Fruit fly (Drosophila melanogaster) whole organism, embryonic: ENCODE results near the gene Ir75d.

Source experiments
- Asciz ChIP-seq: fragments of 200-800 bp; sonication (Bioruptor generic); optimal IDR thresholded peaks from 2 replicates; lab custom pipeline; 2017; ENCODE audit warnings: missing biosample characterization, mild to moderate bottlenecking, missing genetic modification characterization, missing genetic modification reagents
- CG10274 ChIP-seq: fragments of 200-800 bp; sonication (Bioruptor generic); optimal IDR thresholded peaks from 3 replicates; lab custom pipeline; 2017; ENCODE audit warnings: missing biosample characterization, mild to moderate bottlenecking, missing genetic modification characterization
- CG10543 ChIP-seq: fragments of 200-800 bp; sonication (Bioruptor generic); optimal IDR thresholded peaks from 3 replicates; lab custom pipeline; 2017; ENCODE audit warnings: missing biosample characterization, mild to moderate bottlenecking, missing genetic modification characterization, moderate library complexity
- CG10979 ChIP-seq: fragments of 200-800 bp; sonication (Bioruptor generic); optimal IDR thresholded peaks from 2 replicates; lab custom pipeline; 2018; ENCODE audit warnings: missing biosample characterization, mild to moderate bottlenecking, missing genetic modification characterization, moderate library complexity
- CG13287 ChIP-seq: fragments of 200-800 bp; sonication (Bioruptor generic); IDR thresholded peaks from 2 replicates; pipeline ENCODE4 v1.3.6; 2022; ENCODE audit warnings: missing biosample characterization, missing genetic modification characterization; ENCODE audit not compliant: partially characterized antibody
- CG15696 ChIP-seq: fragments of 200-800 bp; sonication (Bioruptor generic); optimal IDR thresholded peaks from 2 replicates; lab custom pipeline; 2019; ENCODE audit warnings: missing biosample characterization, mild to moderate bottlenecking, missing genetic modification characterization, moderate library complexity
- CG1602 ChIP-seq: fragments of 200-800 bp; sonication (Bioruptor generic); optimal IDR thresholded peaks from 3 replicates; lab custom pipeline; 2016; ENCODE audit warnings: missing biosample characterization, missing genetic modification characterization
- CG17385 ChIP-seq: fragments of 200-800 bp; sonication (Bioruptor generic); optimal IDR thresholded peaks from 3 replicates; lab custom pipeline; 2018; ENCODE audit warnings: missing biosample characterization, mild to moderate bottlenecking, missing genetic modification characterization
- CG18764 ChIP-seq: fragments of 200-800 bp; sonication (Bioruptor generic); optimal IDR thresholded peaks from 3 replicates; lab custom pipeline; 2016; ENCODE audit warnings: missing biosample characterization, missing genetic modification characterization
- CG2116 ChIP-seq: fragments of 200-800 bp; sonication (Bioruptor generic); optimal IDR thresholded peaks from 3 replicates; lab custom pipeline; 2018; ENCODE audit warnings: missing biosample characterization, mild to moderate bottlenecking, missing genetic modification characterization
- CG3838 ChIP-seq: fragments of 200-800 bp; sonication (Bioruptor generic); optimal IDR thresholded peaks from 3 replicates; lab custom pipeline; 2016; ENCODE audit warnings: missing biosample characterization, missing genetic modification characterization
- CG6272 ChIP-seq: fragments of 200-800 bp; sonication (Bioruptor generic); IDR thresholded peaks from 2 replicates; pipeline ENCODE4 v1.3.6; 2022; ENCODE audit warnings: missing biosample characterization, missing genetic modification characterization
- CG7556 ChIP-seq: fragments of 200-800 bp; sonication (Bioruptor generic); optimal IDR thresholded peaks from 2 replicates; lab custom pipeline; 2017; ENCODE audit warnings: missing biosample characterization, mild to moderate bottlenecking, missing genetic modification characterization
- CG7839 ChIP-seq: fragments of 200-800 bp; sonication (Bioruptor generic); optimal IDR thresholded peaks from 3 replicates; lab custom pipeline; 2018; ENCODE audit warnings: missing biosample characterization, mild to moderate bottlenecking, missing genetic modification characterization, moderate library complexity
- CG7963 ChIP-seq: fragments of 200-800 bp; sonication (Bioruptor generic); IDR thresholded peaks from 3 replicates; pipeline ENCODE4 v1.3.6; 2022; ENCODE audit warnings: missing biosample characterization, missing genetic modification characterization; ENCODE audit not compliant: partially characterized antibody
- CG7987 ChIP-seq: fragments of 200-800 bp; sonication (Bioruptor generic); optimal IDR thresholded peaks from 2 replicates; lab custom pipeline; 2018; ENCODE audit warnings: missing biosample characterization, mild to moderate bottlenecking, missing genetic modification characterization, moderate library complexity
- CG8944 ChIP-seq: fragments of 200-800 bp; sonication (Bioruptor generic); optimal IDR thresholded peaks from 3 replicates; lab custom pipeline; 2016; ENCODE audit warnings: missing biosample characterization, missing genetic modification characterization
- CG9932 ChIP-seq: fragments of 200-800 bp; sonication (Bioruptor generic); IDR thresholded peaks from 2 replicates; pipeline ENCODE4 v1.3.6; 2022; ENCODE audit warnings: missing biosample characterization, missing genetic modification characterization
- CTCF ChIP-seq: fragments of 200-800 bp; sonication (Bioruptor generic); optimal IDR thresholded peaks from 2 replicates; lab custom pipeline; 2017; ENCODE audit warnings: missing biosample characterization, mild to moderate bottlenecking, missing genetic modification characterization, moderate library complexity
- CoRest ChIP-seq: fragments of 200-800 bp; sonication (Bioruptor generic); optimal IDR thresholded peaks from 3 replicates; lab custom pipeline; 2018; ENCODE audit warnings: missing biosample characterization, mild to moderate bottlenecking, missing genetic modification characterization, moderate library complexity
- Dbx ChIP-seq: fragments of 200-800 bp; sonication (Bioruptor generic); IDR thresholded peaks from 3 replicates; pipeline ENCODE4 v1.3.6; 2022; ENCODE audit warnings: missing biosample characterization, missing genetic modification characterization
- Dref ChIP-seq: fragments of 200-800 bp; sonication (Bioruptor generic); IDR thresholded peaks from 2 replicates; pipeline ENCODE4 v1.3.6; 2022; ENCODE audit warnings: missing biosample characterization, missing genetic modification characterization
- H2.0 ChIP-seq: fragments of 200-800 bp; sonication (Bioruptor generic); IDR thresholded peaks from 2 replicates; pipeline ENCODE4 v1.3.6; 2022; ENCODE audit warnings: missing biosample characterization, missing genetic modification characterization
- HLH4C ChIP-seq: fragments of 200-800 bp; sonication (Bioruptor generic); IDR thresholded peaks from 3 replicates; pipeline ENCODE4 v1.3.6; 2022; ENCODE audit warnings: missing biosample characterization, missing genetic modification characterization; ENCODE audit not compliant: partially characterized antibody
- Hr3 ChIP-seq: fragments of 200-800 bp; sonication (Bioruptor generic); optimal IDR thresholded peaks from 3 replicates; lab custom pipeline; 2016; ENCODE audit warnings: missing biosample characterization, missing genetic modification characterization
- Jarid2 ChIP-seq: fragments of 200-800 bp; sonication (Bioruptor generic); optimal IDR thresholded peaks from 3 replicates; lab custom pipeline; 2017; ENCODE audit warnings: mild to moderate bottlenecking, missing biosample characterization, missing genetic modification reagents, missing genetic modification characterization
- Lim3 ChIP-seq: fragments of 200-800 bp; sonication (Bioruptor generic); IDR thresholded peaks from 2 replicates; pipeline ENCODE4 v1.3.6; 2022; ENCODE audit warnings: missing biosample characterization, missing genetic modification characterization
- MBD-R2 ChIP-seq: fragments of 200-800 bp; sonication (Bioruptor generic); IDR thresholded peaks from 2 replicates; pipeline ENCODE4 v1.3.6; 2022; ENCODE audit warnings: missing biosample characterization, missing genetic modification characterization
- Scr ChIP-seq: fragments of 200-800 bp; sonication (Bioruptor generic); IDR thresholded peaks from 2 replicates; pipeline ENCODE4 v1.3.6; 2022; ENCODE audit warnings: missing biosample characterization, missing genetic modification characterization; ENCODE audit not compliant: partially characterized antibody
- Sin3A ChIP-seq: fragments of >200 bp; optimal IDR thresholded peaks from 2 replicates; lab custom pipeline; 2018
- Tbp ChIP-seq: fragments of >200 bp; optimal IDR thresholded peaks from 2 replicates; lab custom pipeline; 2018; ENCODE audit warnings: missing biosample characterization, missing genetic modification characterization
- ara ChIP-seq: fragments of 200-800 bp; sonication (Bioruptor generic); IDR thresholded peaks from 2 replicates; pipeline ENCODE4 v1.3.6; 2022; ENCODE audit warnings: missing biosample characterization, missing genetic modification characterization
- bbx ChIP-seq: fragments of 200-800 bp; sonication (Bioruptor generic); IDR thresholded peaks from 2 replicates; pipeline ENCODE4 v1.3.6; 2022; ENCODE audit warnings: missing biosample characterization, missing genetic modification characterization; ENCODE audit not compliant: partially characterized antibody
- bigmax ChIP-seq: fragments of 200-800 bp; sonication (Bioruptor generic); optimal IDR thresholded peaks from 2 replicates; lab custom pipeline; 2018; ENCODE audit warnings: missing biosample characterization, mild to moderate bottlenecking, missing genetic modification characterization
- hbn ChIP-seq: fragments of 200-800 bp; sonication (Bioruptor generic); IDR thresholded peaks from 2 replicates; pipeline ENCODE4 v1.3.6; 2022; ENCODE audit warnings: missing biosample characterization, missing genetic modification characterization; ENCODE audit not compliant: partially characterized antibody
- jumu ChIP-seq: fragments of 200-800 bp; sonication (Bioruptor generic); optimal IDR thresholded peaks from 3 replicates; lab custom pipeline; 2016; ENCODE audit warnings: missing biosample characterization, missing genetic modification characterization
- kay ChIP-seq: fragments of 200-800 bp; sonication (Bioruptor generic); optimal IDR thresholded peaks from 2 replicates; lab custom pipeline; 2016; ENCODE audit warnings: missing biosample characterization, missing genetic modification characterization
- lmd ChIP-seq: fragments of 200-800 bp; sonication (Bioruptor generic); IDR thresholded peaks from 2 replicates; pipeline ENCODE4 v1.3.6; 2022; ENCODE audit warnings: missing biosample characterization, missing genetic modification characterization
- pzg ChIP-seq: fragments of 200-800 bp; sonication (Bioruptor generic); optimal IDR thresholded peaks from 3 replicates; lab custom pipeline; 2018; ENCODE audit warnings: missing biosample characterization, mild to moderate bottlenecking, missing genetic modification characterization, moderate library complexity
- ranshi ChIP-seq: fragments of 200-800 bp; sonication (Bioruptor generic); IDR thresholded peaks from 2 replicates; pipeline ENCODE4 v1.3.6; 2022; ENCODE audit warnings: missing biosample characterization, missing genetic modification characterization
- repo ChIP-seq: fragments of 200-800 bp; sonication (Bioruptor generic); optimal IDR thresholded peaks from 2 replicates; lab custom pipeline; 2016; ENCODE audit warnings: missing biosample characterization, missing genetic modification characterization
- sna ChIP-seq: fragments of 200-800 bp; sonication (Bioruptor generic); IDR thresholded peaks from 2 replicates; pipeline ENCODE4 v1.3.6; 2022; ENCODE audit warnings: missing biosample characterization, missing genetic modification characterization; ENCODE audit not compliant: partially characterized antibody
- stc ChIP-seq: fragments of 200-800 bp; sonication (Bioruptor generic); IDR thresholded peaks from 2 replicates; pipeline ENCODE4 v1.3.6; 2022; ENCODE audit warnings: missing biosample characterization, missing genetic modification characterization
- vfl ChIP-seq: fragments of 200-800 bp; sonication (Bioruptor generic); optimal IDR thresholded peaks from 2 replicates; lab custom pipeline; 2016; ENCODE audit warnings: missing biosample characterization, missing genetic modification characterization
- vnd ChIP-seq: fragments of 200-800 bp; sonication (Bioruptor generic); IDR thresholded peaks from 3 replicates; pipeline ENCODE4 v1.3.6; 2022; ENCODE audit warnings: missing biosample characterization, missing genetic modification characterization; ENCODE audit not compliant: partially characterized antibody
- vvl ChIP-seq: fragments of 200-800 bp; sonication (Bioruptor generic); IDR thresholded peaks from 2 replicates; pipeline ENCODE4 v1.3.6; 2022; ENCODE audit warnings: missing biosample characterization, missing genetic modification characterization

The Ir75d gene

dm6 chr3L:18916466-18916865, 5.5 kb upstream of the Ir75d start:
- TF ChIP-seq CG7963 (GFP tag; lab: Robert Waterston, UW) (0 out of 3 replicates have a peak, but pooled peaks have one; percentile 22), CG10274 (GFP tag; lab: Kevin White, UChicago) (no peak), CTCF (peak; percentile 77), ara (GFP tag; lab: Robert Waterston, UW) (no peak)
- TF ChIP-seq, all 482 proteins: peak for 2

- TF ChIP-seq vvl (no peak), stc (GFP tag; lab: Robert Waterston, UW) (no peak), Tbp (GFP tag; lab: Kevin White, UChicago) (no peak), repo (GFP tag; lab: Kevin White, UChicago) (no peak), Asciz (GFP tag; lab: Kevin White, UChicago) (no peak), CG7987 (GFP tag; lab: Kevin White, UChicago) (no peak), CTCF (peak; percentile 83), Sin3A (lab: Kevin White, UChicago) (no peak), MBD-R2 (no peak), Jarid2 (GFP tag; lab: Kevin White, UChicago) (no peak), CG18764 (no peak), CG3838 (no peak), ranshi (GFP tag; lab: Robert Waterston, UW) (0 out of 2 replicates have a peak, but pooled peaks have one; percentile 6), CG10979 (no peak), lmd (0 out of 2 replicates have a peak, but pooled peaks have one; percentile 5)
These were observed 3.2 kb upstream of the Ir75d start, which contains the start of gene COX6AL2 for dm6 chr3L:18914100-18914683. COX6AL2 (minus strand) TSS chr3L:18914150.

dm6 chr3L:18904772-18905601, 6.0 kb downstream of the Ir75d start, which contains the start of the genes CSN1b and Prp6:
CSN1b (minus strand) TSS chr3L:18904930.
Prp6 (plus strand) TSS chr3L:18905372.
- peak; percentile 29; the same call in 1 of the 2 replicates for TF ChIP-seq CG6272 (GFP tag; lab: Robert Waterston, UW)
- peak; percentile 28; the same call in 1 of the 2 replicates for TF ChIP-seq sna
- peak; percentile 13 for TF ChIP-seq pzg
- peak; percentile 51; the same call in 1 of the 3 replicates for TF ChIP-seq vnd (GFP tag; lab: Robert Waterston, UW)
- TF ChIP-seq Lim3 (GFP tag; lab: Robert Waterston, UW) = no peak
- TF ChIP-seq CoRest (tag; lab: Kevin White, UChicago) = peak; percentile 46
- no peak for TF ChIP-seq CG10543
- no peak for TF ChIP-seq CG7556 (GFP tag; lab: Kevin White, UChicago)
- peak; percentile 65 for TF ChIP-seq Dref (GFP tag; lab: Robert Waterston, UW)
- TF ChIP-seq vfl = no peak
- peak; percentile 31 for TF ChIP-seq hbn (GFP tag; lab: Robert Waterston, UW)
- TF ChIP-seq Scr (GFP tag; lab: Robert Waterston, UW) = peak; percentile 70
- TF ChIP-seq CG9932 (GFP tag; lab: Robert Waterston, UW) = peak; percentile 56
- TF ChIP-seq bbx (GFP tag; lab: Robert Waterston, UW) = peak; percentile 51
- TF ChIP-seq CG15696 (tag; lab: Kevin White, UChicago) = no peak
- TF ChIP-seq jumu (GFP tag; lab: Kevin White, UChicago) = no peak
- peak; percentile 42; the same call in 1 of the 3 replicates for TF ChIP-seq HLH4C (GFP tag; lab: Robert Waterston, UW)
- TF ChIP-seq H2.0 (GFP tag; lab: Robert Waterston, UW) = no peak
- TF ChIP-seq CG8944 (GFP tag; lab: Kevin White, UChicago) = no peak
- TF ChIP-seq CG13287 (GFP tag; lab: Robert Waterston, UW) = peak; percentile 41
- TF ChIP-seq lmd = no peak
- TF ChIP-seq CG1602 (GFP tag; lab: Kevin White, UChicago) = no peak
- TF ChIP-seq Dbx (GFP tag; lab: Robert Waterston, UW) = no peak
- peak; percentile 15 for TF ChIP-seq Hr3
- TF ChIP-seq CG17385 = peak; percentile 82
- TF ChIP-seq bigmax (GFP tag; lab: Kevin White, UChicago) = no peak
- TF ChIP-seq CG2116 (GFP tag; lab: Kevin White, UChicago) = peak; percentile 52
- no peak for TF ChIP-seq CG7839
- TF ChIP-seq kay (GFP tag; lab: Kevin White, UChicago) = no peak
